Fruit fly (Drosophila melanogaster) whole organism, embryonic: ENCODE measurements around the gene CG46397.

Source experiments
- BEAF-32 ChIP-seq: fragments of 200-800 bp; sonication (Bioruptor generic); optimal IDR thresholded peaks from 3 replicates; lab custom pipeline; 2017; ENCODE audit warnings: missing biosample characterization, missing genetic modification characterization, mild to moderate bottlenecking, moderate library complexity, missing genetic modification reagents
- Bdp1 ChIP-seq: fragments of 200-800 bp; sonication (Bioruptor generic); optimal IDR thresholded peaks from 3 replicates; lab custom pipeline; 2016; ENCODE audit warnings: missing biosample characterization, missing genetic modification characterization
- Blimp-1 ChIP-seq: fragments of 200-800 bp; sonication (Bioruptor generic); optimal IDR thresholded peaks from 3 replicates; lab custom pipeline; 2018; ENCODE audit warnings: missing biosample characterization, missing genetic modification characterization, mild to moderate bottlenecking, moderate library complexity, missing genetic modification reagents
- BtbVII ChIP-seq: fragments of 200-800 bp; sonication (Bioruptor generic); optimal IDR thresholded peaks from 3 replicates; lab custom pipeline; 2017; ENCODE audit warnings: missing biosample characterization, mild to moderate bottlenecking, missing genetic modification characterization
- CG10321 ChIP-seq: fragments of 200-800 bp; sonication (Bioruptor generic); IDR thresholded peaks from 2 replicates; pipeline ENCODE4 v1.3.6; 2022; ENCODE audit warnings: missing biosample characterization, missing genetic modification characterization
- CG11247 ChIP-seq: fragments of 200-800 bp; sonication (Bioruptor generic); IDR thresholded peaks from 2 replicates; pipeline ENCODE4 v1.3.6; 2022; ENCODE audit warnings: missing biosample characterization, missing genetic modification characterization
- CG17359 ChIP-seq: fragments of 200-800 bp; sonication (Bioruptor generic); optimal IDR thresholded peaks from 3 replicates; lab custom pipeline; 2018; ENCODE audit warnings: missing biosample characterization, mild to moderate bottlenecking, missing genetic modification characterization, moderate library complexity
- CG18764 ChIP-seq: fragments of 200-800 bp; sonication (Bioruptor generic); optimal IDR thresholded peaks from 3 replicates; lab custom pipeline; 2016; ENCODE audit warnings: missing biosample characterization, missing genetic modification characterization
- CG2202 ChIP-seq: fragments of 200-800 bp; sonication (Bioruptor generic); optimal IDR thresholded peaks from 2 replicates; lab custom pipeline; 2018; ENCODE audit warnings: missing biosample characterization, mild to moderate bottlenecking, missing genetic modification characterization
- CG31388 ChIP-seq: fragments of 200-800 bp; sonication (Bioruptor generic); optimal IDR thresholded peaks from 2 replicates; lab custom pipeline; 2016; ENCODE audit warnings: missing biosample characterization, missing genetic modification characterization
- CG31441 ChIP-seq: fragments of 200-800 bp; sonication (Bioruptor generic); IDR thresholded peaks from 2 replicates; pipeline ENCODE4 v1.3.6; 2022; ENCODE audit warnings: missing biosample characterization, missing genetic modification characterization
- CG4360 ChIP-seq: fragments of 200-800 bp; sonication (Bioruptor generic); IDR thresholded peaks from 2 replicates; pipeline ENCODE4 v1.3.6; 2022; ENCODE audit warnings: missing biosample characterization, missing genetic modification characterization
- CG5180 ChIP-seq: fragments of 200-800 bp; sonication (Bioruptor generic); optimal IDR thresholded peaks from 3 replicates; lab custom pipeline; 2017; ENCODE audit warnings: missing biosample characterization, missing genetic modification characterization, mild to moderate bottlenecking, moderate library complexity, missing genetic modification reagents
- CG6689 ChIP-seq: fragments of 200-800 bp; sonication (Bioruptor generic); IDR thresholded peaks from 2 replicates; pipeline ENCODE4 v1.3.6; 2022; ENCODE audit warnings: missing biosample characterization, missing genetic modification characterization
- CG7987 ChIP-seq: fragments of 200-800 bp; sonication (Bioruptor generic); optimal IDR thresholded peaks from 2 replicates; lab custom pipeline; 2018; ENCODE audit warnings: missing biosample characterization, mild to moderate bottlenecking, missing genetic modification characterization, moderate library complexity
- CG9609 ChIP-seq: fragments of 200-800 bp; sonication (Bioruptor generic); optimal IDR thresholded peaks from 3 replicates; lab custom pipeline; 2016; ENCODE audit warnings: missing biosample characterization, missing genetic modification characterization
- CG9727 ChIP-seq: fragments of 200-800 bp; sonication (Bioruptor generic); optimal IDR thresholded peaks from 3 replicates; lab custom pipeline; 2017; ENCODE audit warnings: missing biosample characterization, mild to moderate bottlenecking, missing genetic modification characterization
- D19B ChIP-seq: fragments of 200-800 bp; sonication (Bioruptor generic); optimal IDR thresholded peaks from 2 replicates; lab custom pipeline; 2017; ENCODE audit warnings: missing biosample characterization, mild to moderate bottlenecking, missing genetic modification characterization
- Dbx ChIP-seq: fragments of 200-800 bp; sonication (Bioruptor generic); IDR thresholded peaks from 3 replicates; pipeline ENCODE4 v1.3.6; 2022; ENCODE audit warnings: missing biosample characterization, missing genetic modification characterization
- Dfd ChIP-seq, 2 experiments: fragments of >200 bp; optimal IDR thresholded peaks; 2 replicates each; lab custom pipeline; 2017; ENCODE audit warnings: missing biosample characterization in 2 of 2, missing genetic modification characterization in 2 of 2
- Doc3 ChIP-seq: fragments of 200-800 bp; sonication (Bioruptor generic); IDR thresholded peaks from 3 replicates; pipeline ENCODE4 v1.3.6; 2022; ENCODE audit warnings: missing biosample characterization, missing genetic modification characterization; ENCODE audit not compliant: partially characterized antibody
- Dp ChIP-seq: fragments of 200-800 bp; sonication (Bioruptor generic); optimal IDR thresholded peaks from 2 replicates; lab custom pipeline; 2018; ENCODE audit warnings: missing biosample characterization, mild to moderate bottlenecking, missing genetic modification characterization, moderate library complexity
- Fer1 ChIP-seq: fragments of 200-800 bp; sonication (Bioruptor generic); optimal IDR thresholded peaks from 2 replicates; lab custom pipeline; 2017; ENCODE audit warnings: missing biosample characterization, mild to moderate bottlenecking, missing genetic modification characterization
- Fer2 ChIP-seq: fragments of 200-800 bp; sonication (Bioruptor generic); optimal IDR thresholded peaks from 2 replicates; lab custom pipeline; 2018; ENCODE audit warnings: missing biosample characterization, mild to moderate bottlenecking, missing genetic modification characterization, moderate library complexity
- Hr78 ChIP-seq, 2 experiments: fragments of 200-800 bp in 1 of 2; fragments of >200 bp in 1 of 2; sonication (Bioruptor generic) in 1 of 2; optimal IDR thresholded peaks; 2 replicates each; lab custom pipeline; 2017 to 2019; ENCODE audit warnings: missing biosample characterization in 2 of 2, missing genetic modification characterization in 2 of 2, mild to moderate bottlenecking in 1 of 2, moderate library complexity in 1 of 2
- Jarid2 ChIP-seq: fragments of 200-800 bp; sonication (Bioruptor generic); optimal IDR thresholded peaks from 3 replicates; lab custom pipeline; 2017; ENCODE audit warnings: mild to moderate bottlenecking, missing biosample characterization, missing genetic modification reagents, missing genetic modification characterization
- Lim3 ChIP-seq: fragments of 200-800 bp; sonication (Bioruptor generic); IDR thresholded peaks from 2 replicates; pipeline ENCODE4 v1.3.6; 2022; ENCODE audit warnings: missing biosample characterization, missing genetic modification characterization
- NK7.1 ChIP-seq: fragments of 200-800 bp; sonication (Bioruptor generic); optimal IDR thresholded peaks from 3 replicates; lab custom pipeline; 2016; ENCODE audit warnings: missing biosample characterization, missing genetic modification characterization
- Neu2 ChIP-seq: fragments of 200-800 bp; sonication (Bioruptor generic); optimal IDR thresholded peaks from 3 replicates; lab custom pipeline; 2016; ENCODE audit warnings: missing biosample characterization, missing genetic modification characterization, borderline replicate concordance
- Ravus ChIP-seq: fragments of 200-800 bp; sonication (Bioruptor generic); IDR thresholded peaks from 2 replicates; pipeline ENCODE4 v1.3.6; 2022; ENCODE audit warnings: missing biosample characterization, missing genetic modification characterization
- Trl ChIP-seq, 3 experiments: fragments of >200 bp in 2 of 3; fragments of 200-800 bp in 1 of 3; sonication (Bioruptor generic) in 1 of 3; optimal IDR thresholded peaks; 2 replicates in 1 of 3; 3 replicates in 2 of 3; lab custom pipeline; 2016 to 2017; ENCODE audit warnings: missing biosample characterization in 1 of 3, missing genetic modification characterization in 1 of 3
- ara ChIP-seq: fragments of 200-800 bp; sonication (Bioruptor generic); IDR thresholded peaks from 2 replicates; pipeline ENCODE4 v1.3.6; 2022; ENCODE audit warnings: missing biosample characterization, missing genetic modification characterization
- disco-r ChIP-seq: fragments of 200-800 bp; sonication (Bioruptor generic); optimal IDR thresholded peaks from 2 replicates; lab custom pipeline; 2016; ENCODE audit warnings: missing biosample characterization, missing genetic modification characterization
- en ChIP-seq: fragments of 200-800 bp; sonication (Bioruptor generic); optimal IDR thresholded peaks from 2 replicates; lab custom pipeline; 2016; ENCODE audit warnings: missing biosample characterization, missing genetic modification characterization
- gcm2 ChIP-seq: fragments of 200-800 bp; sonication (Bioruptor generic); optimal IDR thresholded peaks from 2 replicates; lab custom pipeline; 2016; ENCODE audit warnings: missing biosample characterization, missing genetic modification characterization
- hkb ChIP-seq, 2 experiments: fragments of 200-800 bp in 1 of 2; fragments of >200 bp in 1 of 2; sonication (Bioruptor generic) in 1 of 2; IDR thresholded peaks in 1 of 2; optimal IDR thresholded peaks in 1 of 2; 2 replicates each; pipeline versions ENCODE4 v1.3.6 to Lab custom; 2017 to 2022; ENCODE audit warnings: missing biosample characterization in 1 of 2, missing genetic modification characterization in 1 of 2
- ken ChIP-seq: fragments of 200-800 bp; sonication (Bioruptor generic); IDR thresholded peaks from 3 replicates; pipeline ENCODE4 v1.3.6; 2022; ENCODE audit warnings: missing biosample characterization, missing genetic modification characterization
- nerfin-2 ChIP-seq: fragments of 200-800 bp; sonication (Bioruptor generic); IDR thresholded peaks from 2 replicates; pipeline ENCODE4 v1.3.6; 2022; ENCODE audit warnings: missing biosample characterization, missing genetic modification characterization; ENCODE audit not compliant: partially characterized antibody
- org-1 ChIP-seq: fragments of 200-800 bp; sonication (Bioruptor generic); optimal IDR thresholded peaks from 2 replicates; lab custom pipeline; 2017; ENCODE audit warnings: missing biosample characterization, missing genetic modification characterization
- peb ChIP-seq: fragments of 200-800 bp; sonication (Bioruptor generic); IDR thresholded peaks from 2 replicates; pipeline ENCODE4 v1.3.6; 2022; ENCODE audit warnings: missing biosample characterization, missing genetic modification characterization
- pum ChIP-seq: fragments of 200-800 bp; sonication (Bioruptor generic); optimal IDR thresholded peaks from 2 replicates; lab custom pipeline; 2016; ENCODE audit warnings: missing biosample characterization, missing genetic modification characterization
- pzg ChIP-seq: fragments of 200-800 bp; sonication (Bioruptor generic); optimal IDR thresholded peaks from 3 replicates; lab custom pipeline; 2018; ENCODE audit warnings: missing biosample characterization, mild to moderate bottlenecking, missing genetic modification characterization, moderate library complexity
- ranshi ChIP-seq: fragments of 200-800 bp; sonication (Bioruptor generic); IDR thresholded peaks from 2 replicates; pipeline ENCODE4 v1.3.6; 2022; ENCODE audit warnings: missing biosample characterization, missing genetic modification characterization
- repo ChIP-seq: fragments of 200-800 bp; sonication (Bioruptor generic); optimal IDR thresholded peaks from 2 replicates; lab custom pipeline; 2016; ENCODE audit warnings: missing biosample characterization, missing genetic modification characterization
- rib ChIP-seq: fragments of 200-800 bp; sonication (Bioruptor generic); IDR thresholded peaks from 2 replicates; pipeline ENCODE4 v1.3.6; 2022; ENCODE audit warnings: missing biosample characterization, missing genetic modification characterization
- salm ChIP-seq: fragments of 200-800 bp; sonication (Bioruptor generic); optimal IDR thresholded peaks from 2 replicates; lab custom pipeline; 2018; ENCODE audit warnings: missing biosample characterization, mild to moderate bottlenecking, missing genetic modification characterization
- schlank ChIP-seq: fragments of 200-800 bp; sonication (Bioruptor generic); optimal IDR thresholded peaks from 2 replicates; lab custom pipeline; 2018; ENCODE audit warnings: missing biosample characterization, mild to moderate bottlenecking, missing genetic modification characterization
- sqz ChIP-seq: fragments of 200-800 bp; sonication (Bioruptor generic); optimal IDR thresholded peaks from 3 replicates; lab custom pipeline; 2018; ENCODE audit warnings: missing biosample characterization, mild to moderate bottlenecking, missing genetic modification characterization
- trem ChIP-seq: fragments of 200-800 bp; optimal IDR thresholded peaks from 3 replicates; lab custom pipeline; 2019; ENCODE audit warnings: missing biosample characterization, mild to moderate bottlenecking, missing genetic modification characterization, moderate library complexity
- zen2 ChIP-seq: fragments of 200-800 bp; sonication (Bioruptor generic); IDR thresholded peaks from 3 replicates; pipeline ENCODE4 v1.3.6; 2022; ENCODE audit warnings: missing biosample characterization, missing genetic modification characterization; ENCODE audit not compliant: partially characterized antibody
- zfh1 ChIP-seq: fragments of 200-800 bp; sonication (Bioruptor generic); IDR thresholded peaks from 3 replicates; pipeline ENCODE4 v1.3.6; 2022; ENCODE audit warnings: missing biosample characterization, missing genetic modification characterization

CG46397 gene

dm6 chr2L:8943110-8943509, 4.0 kb upstream of the CG46397 start, which contains the start of gene CG9515 (continued):
- TF ChIP-seq CG31388 (GFP tag; lab: Kevin White, UChicago) (no peak), CG2202 (tag; lab: Kevin White, UChicago) (no peak), Blimp-1 (GFP tag; lab: Kevin White, UChicago) (no peak), CG7987 (GFP tag; lab: Kevin White, UChicago) (no peak), Ravus (GFP tag; lab: Robert Waterston, UW) (no peak), pzg (peak; percentile 82), zen2 (GFP tag; lab: Robert Waterston, UW) (peak; percentile 96), Dp (GFP tag; lab: Kevin White, UChicago) (peak; percentile 88), pum (GFP tag; lab: Kevin White, UChicago) (no peak), zfh1 (GFP tag; lab: Robert Waterston, UW) (no peak), BtbVII (GFP tag; lab: Kevin White, UChicago) (no peak), peb (GFP tag; lab: Robert Waterston, UW) (no peak), gcm2 (GFP tag; lab: Kevin White, UChicago) (no peak), Dfd (GFP tag; optimal IDR thresholded peaks at IDR 0.05; lab: Kevin White, UChicago) (no peak), Jarid2 (GFP tag; lab: Kevin White, UChicago) (no peak), CG10321 (GFP tag; lab: Robert Waterston, UW) (no peak), Lim3 (GFP tag; lab: Robert Waterston, UW) (no peak), BEAF-32 (GFP tag; lab: Kevin White, UChicago) (peak; percentile 59), Fer1 (peak; percentile 6), CG11247 (GFP tag; lab: Robert Waterston, UW) (no peak), CG18764 (GFP tag; lab: Kevin White, UChicago) (no peak), NK7.1 (GFP tag; lab: Kevin White, UChicago) (no peak), ranshi (no peak), CG9609 (no peak), Trl (optimal IDR thresholded peaks at IDR 0.05; lab: Kevin White, UChicago) (no peak), Trl (GFP tag; optimal IDR thresholded peaks at IDR 0.05; lab: Kevin White, UChicago) (no peak), Hr78 (GFP tag; optimal IDR thresholded peaks at IDR 0.05; lab: Kevin White, UChicago) (no peak), ken (GFP tag; lab: Robert Waterston, UW) (no peak), CG5180 (GFP tag; lab: Kevin White, UChicago) (no peak), CG17359 (tag; lab: Kevin White, UChicago) (no peak), CG31441 (GFP tag; lab: Robert Waterston, UW) (no peak), nerfin-2 (GFP tag; lab: Robert Waterston, UW) (peak; percentile 87), disco-r (GFP tag; lab: Kevin White, UChicago) (no peak), sqz (GFP tag; lab: Kevin White, UChicago) (no peak), ara (GFP tag; lab: Robert Waterston, UW) (no peak), repo (GFP tag; lab: Kevin White, UChicago) (no peak), Fer2 (tag; lab: Kevin White, UChicago) (no peak), Dbx (GFP tag; lab: Robert Waterston, UW) (no peak), D19B (GFP tag; lab: Kevin White, UChicago) (no peak), Bdp1 (no peak), CG6689 (GFP tag; lab: Robert Waterston, UW) (no peak), schlank (tag; lab: Kevin White, UChicago) (no peak), CG9727 (no peak), CG4360 (GFP tag; lab: Robert Waterston, UW) (no peak), org-1 (no peak), Doc3 (GFP tag; lab: Robert Waterston, UW) (peak; percentile 71), en (no peak), trem (tag; lab: Kevin White, UChicago) (peak; percentile 58), salm (no peak), Neu2 (GFP tag; lab: Kevin White, UChicago) (no peak), hkb (optimal IDR thresholded peaks at IDR 0.05; lab: Kevin White, UChicago) (no peak), hkb (GFP tag; IDR thresholded peaks at IDR 0.05; lab: Robert Waterston, UW) (no peak), rib (GFP tag; lab: Robert Waterston, UW) (no peak)
